Fruit fly (Drosophila melanogaster): ENCODE data around the gene CG11892.

DNA sequence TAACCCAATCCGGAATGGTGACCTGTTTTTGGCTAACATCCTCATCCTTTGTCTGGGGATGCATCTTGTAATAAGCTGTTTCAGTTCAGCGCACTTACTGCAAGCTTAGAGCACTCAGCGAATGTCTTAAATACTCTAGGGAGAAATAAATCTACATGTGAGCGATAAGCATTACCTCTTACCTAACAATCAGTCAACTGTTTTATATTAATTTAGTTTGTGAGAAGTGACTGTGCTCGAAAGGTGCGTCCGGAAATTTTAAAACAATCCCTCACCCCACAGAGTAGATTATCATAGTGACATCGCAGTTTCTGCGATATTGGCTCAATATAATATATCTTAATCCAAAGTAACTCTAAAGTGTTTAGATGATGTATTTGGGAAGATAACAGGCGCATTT lies 36.7 kb downstream of the CG11892 start, which contains the start of gene CG10553:
- TF ChIP-seq Sin3A (optimal IDR thresholded peaks at IDR 0.05) = no peak
- no peak for TF ChIP-seq ttk (optimal IDR thresholded peaks at IDR 0.05)
- no peak for TF ChIP-seq Myc (optimal IDR thresholded peaks at IDR 0.05)
- TF ChIP-seq insv (optimal IDR thresholded peaks at IDR 0.05) = no peak

All from Kc167 (cell line).